Worm (Caenorhabditis elegans) whole organism, midembryonic: ENCODE measurements around the gene spe-19.

Source experiments
- T22C8.4 ChIP-seq: fragments of 200-800 bp; sonication (Bioruptor generic); IDR thresholded peaks from 2 replicates; pipeline ENCODE4 v1.3.6; 2022; ENCODE audit warnings: missing genetic modification characterization, missing compliant biosample characterization
- cog-1 ChIP-seq: sonication (generic microtip); optimal IDR thresholded peaks from 2 replicates; lab custom pipeline; 2016; ENCODE audit warnings: missing genetic modification characterization, missing compliant biosample characterization
- flt-1 ChIP-seq: fragments of 200-800 bp; sonication (Bioruptor generic); IDR thresholded peaks from 2 replicates; pipeline ENCODE4 v1.3.6; 2022; ENCODE audit warnings: missing genetic modification characterization, missing compliant biosample characterization
- med-1 ChIP-seq: sonication (generic microtip); optimal IDR thresholded peaks from 2 replicates; lab custom pipeline; 2017; ENCODE audit warnings: missing genetic modification characterization, mild to moderate bottlenecking, missing compliant biosample characterization, antibody characterized with exemption, missing genetic modification reagents; ENCODE audit not compliant: insufficient read depth
- ref-1 ChIP-seq: fragments of 200-800 bp; sonication (Bioruptor generic); conservative IDR thresholded peaks from 2 replicates; pipeline ENCODE4 v1.3.6; 2022; ENCODE audit warnings: missing genetic modification reagents, missing genetic modification characterization, missing compliant biosample characterization
- ztf-23 ChIP-seq: fragments of 200-800 bp; sonication (Bioruptor generic); IDR thresholded peaks from 2 replicates; pipeline ENCODE4 v1.3.6; 2022; ENCODE audit warnings: missing genetic modification reagents, missing genetic modification characterization, missing compliant biosample characterization

ce11 chrV:20021347-20021746 lies 25.9 kb downstream of the spe-19 start:
- TF ChIP-seq cog-1 (tag; lab: Kevin White, UChicago): no peak
- no peak for TF ChIP-seq flt-1 (GFP tag; lab: Robert Waterston, UW)
- TF ChIP-seq ref-1 (GFP tag; lab: Robert Waterston, UW): no peak
- no peak for TF ChIP-seq ztf-23 (GFP tag; lab: Robert Waterston, UW)
- TF ChIP-seq med-1 (GFP tag; lab: Kevin White, UChicago): no peak
- no peak for TF ChIP-seq T22C8.4 (GFP tag; lab: Robert Waterston, UW)
